Worm (Caenorhabditis elegans) whole organism, late embryonic: ENCODE results near the gene ZK682.7.

ENCODE experiments used
- C38D4.7 ChIP-seq: fragments of 200-800 bp; sonication (Bioruptor generic); optimal IDR thresholded peaks from 2 replicates; lab custom pipeline; 2018; ENCODE audit warnings: mild to moderate bottlenecking, missing genetic modification characterization, moderate library complexity, missing compliant biosample characterization
- F13H6.1 ChIP-seq: sonication (generic microtip); optimal IDR thresholded peaks from 2 replicates; lab custom pipeline; 2016; ENCODE audit warnings: missing genetic modification characterization, missing compliant biosample characterization
- dve-1 ChIP-seq: sonication (generic microtip); optimal IDR thresholded peaks from 2 replicates; lab custom pipeline; 2017; ENCODE audit warnings: antibody characterized with exemption, mild to moderate bottlenecking, missing genetic modification characterization, missing compliant biosample characterization
- nfya-1 ChIP-seq: sonication (generic microtip); optimal IDR thresholded peaks from 2 replicates; lab custom pipeline; 2017; ENCODE audit warnings: missing genetic modification characterization, mild to moderate bottlenecking, missing compliant biosample characterization, antibody characterized with exemption, moderate library complexity
- nhr-11 ChIP-seq: fragments of 150-350 bp; optimal IDR thresholded peaks from 2 replicates; lab custom pipeline; 2014; ENCODE audit warnings: missing biosample characterization, missing genetic modification characterization
- pha-4 ChIP-seq: fragments of 150-350 bp; optimal IDR thresholded peaks from 2 replicates; lab custom pipeline; 2018; ENCODE audit warnings: missing biosample characterization, missing genetic modification reagents, missing genetic modification characterization

DNA sequence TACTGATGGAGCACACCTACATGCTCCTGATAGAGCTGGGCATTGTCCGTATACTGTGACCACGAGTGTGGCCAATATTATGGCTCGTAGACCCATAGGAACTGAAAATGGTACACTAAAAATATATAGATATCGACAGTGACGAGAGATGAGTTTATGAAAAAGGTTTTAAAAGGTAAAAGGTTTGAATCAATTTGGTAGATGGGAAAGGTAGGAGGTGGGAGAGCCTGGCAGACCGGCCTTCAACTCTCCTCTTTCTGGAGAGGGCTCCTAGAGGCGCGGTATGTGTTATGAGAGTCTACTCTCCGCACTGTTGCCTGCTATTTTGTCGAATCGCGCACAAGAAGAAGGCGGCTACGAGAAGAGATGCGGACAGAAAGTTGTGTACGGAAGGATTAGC is 4.5 kb downstream of the ZK682.7 start, which contains the start of gene lron-2:
- TF ChIP-seq nhr-11 (tag; lab: Kevin White, UChicago) (no peak), F13H6.1 (no peak), pha-4 (tag; lab: Kevin White, UChicago) (no peak), C38D4.7 (GFP tag; lab: Kevin White, UChicago) (no peak), nfya-1 (no peak), dve-1 (tag; lab: Kevin White, UChicago) (no peak)
